Worm (Caenorhabditis elegans): ENCODE measurements around the gene F11C7.6.

The F11C7.6 gene

ce11 chrX:17373955-17374354 lies 27.4 kb upstream of the F11C7.6 start:
- no peak for TF ChIP-seq pat-9 (tag; optimal IDR thresholded peaks at IDR 0.05)
- no peak for TF ChIP-seq pha-2 (tag; optimal IDR thresholded peaks at IDR 0.05)
- no peak for TF ChIP-seq ceh-19 (GFP tag; optimal IDR thresholded peaks at IDR 0.05)
- TF ChIP-seq ceh-18 (tag; optimal IDR thresholded peaks at IDR 0.05), result no peak
- TF ChIP-seq ets-4 (tag; optimal IDR thresholded peaks at IDR 0.05), result no peak
- TF ChIP-seq nhr-11 (tag; optimal IDR thresholded peaks at IDR 0.05), result no peak
- no peak for TF ChIP-seq zip-5 (tag; optimal IDR thresholded peaks at IDR 0.05)
- TF ChIP-seq dmd-4 (tag; optimal IDR thresholded peaks at IDR 0.05; ENCODE audit: borderline replicate concordance), result no peak
- no peak for TF ChIP-seq ceh-22 (tag; optimal IDR thresholded peaks at IDR 0.05)
- TF ChIP-seq ttx-3 (tag; optimal IDR thresholded peaks at IDR 0.05), result no peak
- no peak for TF ChIP-seq hlh-13 (GFP tag; optimal IDR thresholded peaks at IDR 0.05)
- TF ChIP-seq ref-2 (tag; optimal IDR thresholded peaks at IDR 0.05), result no peak
- no peak for TF ChIP-seq sox-2 (GFP tag; IDR thresholded peaks at IDR 0.05)
- no peak for TF ChIP-seq ama-1 (optimal IDR thresholded peaks at IDR 0.05)
- TF ChIP-seq gmeb-2 (tag; optimal IDR thresholded peaks at IDR 0.05), result no peak
- TF ChIP-seq nhr-232 (tag; optimal IDR thresholded peaks at IDR 0.05), result no peak
- TF ChIP-seq eyg-1 (tag; optimal IDR thresholded peaks at IDR 0.05), result no peak
- TF ChIP-seq lin-11 (tag; optimal IDR thresholded peaks at IDR 0.05), result no peak

ce11 chrX:17374534-17374933 lies 26.8 kb upstream of the F11C7.6 start, which contains the start of gene F10D7.3:
F10D7.3 (minus strand) TSS chrX:17374634.
- TF ChIP-seq ceh-9 (tag; optimal IDR thresholded peaks at IDR 0.05) (no peak), ceh-6 (GFP tag; optimal IDR thresholded peaks at IDR 0.05) (no peak), hlh-8 (tag; optimal IDR thresholded peaks at IDR 0.05) (no peak), C08G9.2 (tag; optimal IDR thresholded peaks at IDR 0.05) (no peak), sox-4 (tag; optimal IDR thresholded peaks at IDR 0.05) (no peak), ceh-14 (tag; optimal IDR thresholded peaks at IDR 0.05) (no peak), pag-3 (tag; optimal IDR thresholded peaks at IDR 0.05; ENCODE audit: borderline replicate concordance) (no peak), ama-1 (optimal IDR thresholded peaks at IDR 0.05) (no peak), pax-1 (tag; optimal IDR thresholded peaks at IDR 0.05) (no peak)

- TF ChIP-seq unc-86 (tag; optimal IDR thresholded peaks at IDR 0.05), result no peak
- TF ChIP-seq elt-2 (tag; optimal IDR thresholded peaks at IDR 0.05), result peak; percentile 31
- no peak for TF ChIP-seq fax-1 (tag; optimal IDR thresholded peaks at IDR 0.05)
Measured at ce11 chrX:17375877-17376276, 25.5 kb upstream of the F11C7.6 start.

ce11 chrX:17378996-17379395 lies 22.4 kb upstream of the F11C7.6 start:
- no peak for TF ChIP-seq pha-4 (tag; optimal IDR thresholded peaks at IDR 0.05)
- TF ChIP-seq zip-5 (tag; optimal IDR thresholded peaks at IDR 0.05), result no peak

ce11 chrX:17379675-17380074 lies 21.7 kb upstream of the F11C7.6 start, which contains the start of gene F10D7.10:
F10D7.10 (minus strand) TSS chrX:17379775.
- TF ChIP-seq sox-2 (GFP tag; IDR thresholded peaks at IDR 0.05), result no peak
- TF ChIP-seq elt-4 (tag; optimal IDR thresholded peaks at IDR 0.05), result no peak
- TF ChIP-seq C08G9.2 (tag; optimal IDR thresholded peaks at IDR 0.05), result no peak
- TF ChIP-seq tbx-2 (tag; optimal IDR thresholded peaks at IDR 0.05), result no peak
- TF ChIP-seq T23F11.4 (GFP tag; optimal IDR thresholded peaks at IDR 0.05), result no peak
- no peak for TF ChIP-seq eyg-1 (tag; optimal IDR thresholded peaks at IDR 0.05)
- TF ChIP-seq ceh-9 (tag; optimal IDR thresholded peaks at IDR 0.05), result no peak
- TF ChIP-seq hlh-15 (tag; optimal IDR thresholded peaks at IDR 0.05), result no peak
- no peak for TF ChIP-seq unc-86 (tag; optimal IDR thresholded peaks at IDR 0.05)
- TF ChIP-seq K09A11.1 (tag; optimal IDR thresholded peaks at IDR 0.05; ENCODE audit: insufficient read depth), result no peak
